Worm (Caenorhabditis elegans): ENCODE results near the gene nhr-134.

ce11 chrV:2274253-2274892 lies 43.4 kb downstream of the nhr-134 start, which contains the start of the genes Y5H2A.4 and abu-4:
- TF ChIP-seq nhr-84 (tag; optimal IDR thresholded peaks at IDR 0.05) (no peak), tbx-2 (tag; optimal IDR thresholded peaks at IDR 0.05) (no peak), pqm-1 (tag; optimal IDR thresholded peaks at IDR 0.05) (no peak), snpc-4 (tag; optimal IDR thresholded peaks at IDR 0.05) (no peak), ama-1 (optimal IDR thresholded peaks at IDR 0.05) (no peak)
